Fruit fly (Drosophila melanogaster) whole organism, embryonic: ENCODE measurements around the gene Acp26Aa.

ENCODE experiments used
- Asciz ChIP-seq: fragments of 200-800 bp; sonication (Bioruptor generic); optimal IDR thresholded peaks from 2 replicates; lab custom pipeline; 2017; ENCODE audit warnings: missing biosample characterization, mild to moderate bottlenecking, missing genetic modification characterization, missing genetic modification reagents
- B-H1 ChIP-seq: fragments of 200-800 bp; sonication (Bioruptor generic); IDR thresholded peaks from 3 replicates; pipeline ENCODE4 v1.3.6; 2022; ENCODE audit warnings: missing biosample characterization, missing genetic modification characterization
- BEAF-32 ChIP-seq: fragments of 200-800 bp; sonication (Bioruptor generic); optimal IDR thresholded peaks from 3 replicates; lab custom pipeline; 2017; ENCODE audit warnings: missing biosample characterization, missing genetic modification characterization, mild to moderate bottlenecking, moderate library complexity, missing genetic modification reagents
- CG10274 ChIP-seq: fragments of 200-800 bp; sonication (Bioruptor generic); optimal IDR thresholded peaks from 3 replicates; lab custom pipeline; 2017; ENCODE audit warnings: missing biosample characterization, mild to moderate bottlenecking, missing genetic modification characterization
- CG10654 ChIP-seq: fragments of 200-800 bp; sonication (Bioruptor generic); optimal IDR thresholded peaks from 2 replicates; lab custom pipeline; 2016; ENCODE audit warnings: missing biosample characterization, missing genetic modification characterization
- CG12219 ChIP-seq: fragments of 200-800 bp; sonication (Bioruptor generic); optimal IDR thresholded peaks from 3 replicates; lab custom pipeline; 2018; ENCODE audit warnings: missing biosample characterization, mild to moderate bottlenecking, missing genetic modification characterization
- CG14050 ChIP-seq: fragments of 200-800 bp; sonication (Bioruptor generic); IDR thresholded peaks from 3 replicates; pipeline ENCODE4 v1.3.6; 2022; ENCODE audit warnings: missing biosample characterization, missing genetic modification characterization
- CG15073 ChIP-seq: fragments of 200-800 bp; sonication (Bioruptor generic); optimal IDR thresholded peaks from 2 replicates; lab custom pipeline; 2016; ENCODE audit warnings: missing biosample characterization, missing genetic modification characterization
- CG17328 ChIP-seq: fragments of 200-800 bp; sonication (Bioruptor generic); IDR thresholded peaks from 2 replicates; pipeline ENCODE4 v1.3.6; 2022; ENCODE audit warnings: missing biosample characterization, missing genetic modification characterization
- CG17912 ChIP-seq: fragments of 200-800 bp; sonication (Bioruptor generic); optimal IDR thresholded peaks from 2 replicates; lab custom pipeline; 2018; ENCODE audit warnings: missing biosample characterization, mild to moderate bottlenecking, missing genetic modification characterization
- CG1832 ChIP-seq: fragments of 200-800 bp; sonication (Bioruptor generic); optimal IDR thresholded peaks from 2 replicates; lab custom pipeline; 2017; ENCODE audit warnings: missing biosample characterization, mild to moderate bottlenecking, missing genetic modification characterization, inconsistent platforms
- CG2116 ChIP-seq: fragments of 200-800 bp; sonication (Bioruptor generic); optimal IDR thresholded peaks from 3 replicates; lab custom pipeline; 2018; ENCODE audit warnings: missing biosample characterization, mild to moderate bottlenecking, missing genetic modification characterization
- CG30431 ChIP-seq: fragments of 200-800 bp; sonication (Bioruptor generic); optimal IDR thresholded peaks from 2 replicates; lab custom pipeline; 2017; ENCODE audit warnings: missing biosample characterization, missing genetic modification characterization
- CG33557 ChIP-seq: fragments of 200-800 bp; sonication (Bioruptor generic); optimal IDR thresholded peaks from 2 replicates; lab custom pipeline; 2019; ENCODE audit warnings: missing biosample characterization, mild to moderate bottlenecking, missing genetic modification characterization, moderate library complexity
- CG3407 ChIP-seq: fragments of 200-800 bp; sonication (Bioruptor generic); optimal IDR thresholded peaks from 2 replicates; lab custom pipeline; 2018; ENCODE audit warnings: missing biosample characterization, mild to moderate bottlenecking, missing genetic modification characterization
- CG34376 ChIP-seq: fragments of 200-800 bp; sonication (Bioruptor generic); optimal IDR thresholded peaks from 2 replicates; lab custom pipeline; 2018; ENCODE audit warnings: missing biosample characterization, mild to moderate bottlenecking, missing genetic modification characterization
- CG4282 ChIP-seq: fragments of 200-800 bp; sonication (Bioruptor generic); optimal IDR thresholded peaks from 2 replicates; lab custom pipeline; 2016; ENCODE audit warnings: missing biosample characterization, missing genetic modification characterization
- CG4730 ChIP-seq: fragments of 200-800 bp; sonication (Bioruptor generic); IDR thresholded peaks from 2 replicates; pipeline ENCODE4 v1.3.6; 2022; ENCODE audit warnings: missing biosample characterization, missing genetic modification characterization
- CG6175 ChIP-seq: fragments of 200-800 bp; sonication (Bioruptor generic); IDR thresholded peaks from 3 replicates; pipeline ENCODE4 v1.3.6; 2022; ENCODE audit warnings: missing biosample characterization, missing genetic modification characterization
- CG7271 ChIP-seq: fragments of 200-800 bp; sonication (Bioruptor generic); optimal IDR thresholded peaks from 2 replicates; lab custom pipeline; 2018; ENCODE audit warnings: missing biosample characterization, mild to moderate bottlenecking, missing genetic modification characterization, moderate library complexity
- CG7786 ChIP-seq: fragments of 200-800 bp; sonication (Bioruptor generic); optimal IDR thresholded peaks from 2 replicates; lab custom pipeline; 2016; ENCODE audit warnings: missing biosample characterization, missing genetic modification characterization
- CHES-1-like ChIP-seq: fragments of 200-800 bp; sonication (Bioruptor generic); optimal IDR thresholded peaks from 2 replicates; lab custom pipeline; 2016; ENCODE audit warnings: missing biosample characterization, missing genetic modification characterization
- CoRest ChIP-seq: fragments of 200-800 bp; sonication (Bioruptor generic); optimal IDR thresholded peaks from 3 replicates; lab custom pipeline; 2018; ENCODE audit warnings: missing biosample characterization, mild to moderate bottlenecking, missing genetic modification characterization, moderate library complexity
- Doc3 ChIP-seq: fragments of 200-800 bp; sonication (Bioruptor generic); IDR thresholded peaks from 3 replicates; pipeline ENCODE4 v1.3.6; 2022; ENCODE audit warnings: missing biosample characterization, missing genetic modification characterization; ENCODE audit not compliant: partially characterized antibody
- ERR ChIP-seq: fragments of 200-800 bp; sonication (Bioruptor generic); optimal IDR thresholded peaks from 2 replicates; lab custom pipeline; 2016; ENCODE audit warnings: missing biosample characterization, missing genetic modification characterization
- Gsc ChIP-seq: fragments of 200-800 bp; sonication (Bioruptor generic); IDR thresholded peaks from 2 replicates; pipeline ENCODE4 v1.3.6; 2022; ENCODE audit warnings: missing biosample characterization, missing genetic modification characterization
- H15 ChIP-seq: fragments of 200-800 bp; sonication (Bioruptor generic); IDR thresholded peaks from 3 replicates; pipeline ENCODE4 v1.3.6; 2022; ENCODE audit warnings: missing biosample characterization, missing genetic modification characterization
- Hand ChIP-seq: fragments of 200-800 bp; sonication (Bioruptor generic); optimal IDR thresholded peaks from 2 replicates; lab custom pipeline; 2017; ENCODE audit warnings: mild to moderate bottlenecking, missing biosample characterization, missing genetic modification reagents, missing genetic modification characterization
- Hmr ChIP-seq: fragments of 200-800 bp; sonication (Bioruptor generic); optimal IDR thresholded peaks from 3 replicates; lab custom pipeline; 2017; ENCODE audit warnings: mild to moderate bottlenecking, missing biosample characterization, missing genetic modification reagents, missing genetic modification characterization
- Lpt ChIP-seq: fragments of >200 bp; optimal IDR thresholded peaks from 2 replicates; lab custom pipeline; 2018; ENCODE audit warnings: missing biosample characterization, missing genetic modification characterization
- MTF-1 ChIP-seq: fragments of 200-800 bp; sonication (Bioruptor generic); optimal IDR thresholded peaks from 2 replicates; lab custom pipeline; 2018; ENCODE audit warnings: missing biosample characterization, mild to moderate bottlenecking, missing genetic modification characterization, borderline replicate concordance
- Myb ChIP-seq: fragments of 200-800 bp; sonication (Bioruptor generic); optimal IDR thresholded peaks from 2 replicates; lab custom pipeline; 2016; ENCODE audit warnings: missing biosample characterization, missing genetic modification characterization
- Sox102F ChIP-seq: fragments of 200-800 bp; sonication (Bioruptor generic); optimal IDR thresholded peaks from 2 replicates; lab custom pipeline; 2018; ENCODE audit warnings: missing biosample characterization, mild to moderate bottlenecking, missing genetic modification characterization, moderate library complexity
- Taf1 ChIP-seq: fragments of 200-800 bp; sonication (Bioruptor generic); IDR thresholded peaks from 2 replicates; pipeline ENCODE4 v1.3.6; 2022; ENCODE audit warnings: missing biosample characterization, missing genetic modification characterization
- abd-A ChIP-seq: fragments of 200-800 bp; sonication (Bioruptor generic); optimal IDR thresholded peaks from 3 replicates; lab custom pipeline; 2019; ENCODE audit warnings: missing biosample characterization, mild to moderate bottlenecking, missing genetic modification characterization, moderate library complexity
- dpn ChIP-seq, 2 experiments: fragments of 200-800 bp; sonication (Bioruptor generic); optimal IDR thresholded peaks; 3 replicates each; lab custom pipeline; 2016; ENCODE audit warnings: missing biosample characterization in 2 of 2, missing genetic modification characterization in 2 of 2
- emc ChIP-seq: fragments of 200-800 bp; sonication (Bioruptor generic); optimal IDR thresholded peaks from 2 replicates; lab custom pipeline; 2016; ENCODE audit warnings: missing biosample characterization, missing genetic modification characterization
- en ChIP-seq: fragments of 200-800 bp; sonication (Bioruptor generic); optimal IDR thresholded peaks from 2 replicates; lab custom pipeline; 2016; ENCODE audit warnings: missing biosample characterization, missing genetic modification characterization
- gfzf ChIP-seq: fragments of 200-800 bp; sonication (Bioruptor generic); optimal IDR thresholded peaks from 2 replicates; lab custom pipeline; 2016; ENCODE audit warnings: missing biosample characterization, mild to moderate bottlenecking, missing genetic modification characterization, moderate library complexity
- gt ChIP-seq: fragments of 200-800 bp; sonication (Bioruptor generic); IDR thresholded peaks from 2 replicates; pipeline ENCODE4 v1.3.6; 2022; ENCODE audit warnings: missing biosample characterization, missing genetic modification characterization
- hb ChIP-seq: fragments of 200-800 bp; sonication (Bioruptor generic); IDR thresholded peaks from 3 replicates; pipeline ENCODE4 v1.3.6; 2022; ENCODE audit warnings: missing biosample characterization, missing genetic modification characterization; ENCODE audit not compliant: partially characterized antibody
- klu ChIP-seq: fragments of 200-800 bp; sonication (Bioruptor generic); IDR thresholded peaks from 2 replicates; pipeline ENCODE4 v1.3.6; 2022; ENCODE audit warnings: missing biosample characterization, missing genetic modification characterization
- lab ChIP-seq: fragments of 200-800 bp; sonication (Bioruptor generic); optimal IDR thresholded peaks from 3 replicates; lab custom pipeline; 2017; ENCODE audit warnings: missing biosample characterization, missing genetic modification characterization, mild to moderate bottlenecking, moderate library complexity, missing genetic modification reagents
- odd ChIP-seq: fragments of 200-800 bp; sonication (Bioruptor generic); optimal IDR thresholded peaks from 2 replicates; lab custom pipeline; 2017; ENCODE audit warnings: missing biosample characterization, mild to moderate bottlenecking, missing genetic modification characterization
- pum ChIP-seq: fragments of 200-800 bp; sonication (Bioruptor generic); optimal IDR thresholded peaks from 2 replicates; lab custom pipeline; 2016; ENCODE audit warnings: missing biosample characterization, missing genetic modification characterization
- ro ChIP-seq: fragments of 200-800 bp; sonication (Bioruptor generic); IDR thresholded peaks from 2 replicates; pipeline ENCODE4 v1.3.6; 2022; ENCODE audit warnings: missing biosample characterization, missing genetic modification characterization
- vnd ChIP-seq: fragments of 200-800 bp; sonication (Bioruptor generic); IDR thresholded peaks from 3 replicates; pipeline ENCODE4 v1.3.6; 2022; ENCODE audit warnings: missing biosample characterization, missing genetic modification characterization; ENCODE audit not compliant: partially characterized antibody
- wek ChIP-seq: fragments of 200-800 bp; sonication (Bioruptor generic); optimal IDR thresholded peaks from 3 replicates; lab custom pipeline; 2018; ENCODE audit warnings: missing biosample characterization, mild to moderate bottlenecking, missing genetic modification characterization, moderate library complexity
- z ChIP-seq: fragments of 200-800 bp; sonication (Bioruptor generic); IDR thresholded peaks from 3 replicates; pipeline ENCODE4 v1.3.6; 2022; ENCODE audit warnings: missing biosample characterization, missing genetic modification characterization
- zen2 ChIP-seq: fragments of 200-800 bp; sonication (Bioruptor generic); IDR thresholded peaks from 3 replicates; pipeline ENCODE4 v1.3.6; 2022; ENCODE audit warnings: missing biosample characterization, missing genetic modification characterization; ENCODE audit not compliant: partially characterized antibody

Gene Acp26Aa

DNA sequence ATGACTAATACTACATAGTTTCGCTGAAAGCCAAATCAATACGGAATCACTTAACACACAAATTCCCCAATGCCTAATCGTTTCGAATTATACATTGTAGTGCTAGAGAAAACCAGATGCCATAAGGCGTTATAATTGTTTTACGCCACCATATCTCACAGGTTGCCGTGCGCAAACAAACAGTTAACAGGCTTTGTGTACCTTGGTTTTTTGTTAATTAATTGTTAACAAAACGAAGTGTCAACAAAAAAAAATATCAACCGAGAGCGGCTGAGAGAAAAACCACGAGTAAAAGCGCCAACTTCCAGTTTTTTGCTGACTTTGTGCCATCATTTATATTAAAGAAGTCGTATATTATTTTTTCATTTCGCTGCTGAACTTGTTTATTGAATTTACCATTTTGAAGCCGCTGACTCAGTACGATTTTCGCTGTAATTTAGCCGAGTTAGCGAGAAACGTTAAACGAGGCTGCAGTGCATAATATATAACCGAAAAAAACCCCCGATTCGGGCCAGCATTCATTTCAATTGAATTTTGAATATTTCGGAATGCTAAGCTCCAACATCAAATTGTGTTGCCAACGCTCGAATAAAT lies 17.1 kb downstream of the Acp26Aa start (continued):
- TF ChIP-seq hb (no peak), vnd (GFP tag; lab: Robert Waterston, UW) (no peak), Hand (GFP tag; lab: Kevin White, UChicago) (no peak), BEAF-32 (no peak), z (GFP tag; lab: Robert Waterston, UW) (no peak), CG2116 (GFP tag; lab: Kevin White, UChicago) (no peak), emc (GFP tag; lab: Kevin White, UChicago) (no peak), CG3407 (GFP tag; lab: Kevin White, UChicago) (no peak), gfzf (GFP tag; lab: Kevin White, UChicago) (no peak), klu (GFP tag; lab: Robert Waterston, UW) (no peak), MTF-1 (GFP tag; lab: Kevin White, UChicago) (peak; percentile 55), Hmr (GFP tag; lab: Kevin White, UChicago) (peak; percentile 78), ERR (GFP tag; lab: Kevin White, UChicago) (no peak), ro (GFP tag; lab: Robert Waterston, UW) (no peak), Asciz (peak; percentile 5), CG4282 (GFP tag; lab: Kevin White, UChicago) (no peak), B-H1 (no peak), Myb (GFP tag; lab: Kevin White, UChicago) (no peak), pum (no peak), CG33557 (GFP tag; lab: Kevin White, UChicago) (no peak), CG34376 (GFP tag; lab: Kevin White, UChicago) (peak; percentile 18), CG10654 (no peak), wek (GFP tag; lab: Kevin White, UChicago) (peak; percentile 51), CG30431 (GFP tag; lab: Kevin White, UChicago) (no peak), CG6175 (GFP tag; lab: Robert Waterston, UW) (no peak), H15 (GFP tag; lab: Robert Waterston, UW) (no peak), Lpt (no peak), odd (GFP tag; lab: Kevin White, UChicago) (peak; percentile 56), lab (peak; percentile 82), CG4730 (GFP tag; lab: Robert Waterston, UW) (no peak), en (GFP tag; lab: Kevin White, UChicago) (no peak), CG7786 (GFP tag; lab: Kevin White, UChicago) (no peak), CHES-1-like (GFP tag; lab: Kevin White, UChicago) (peak; percentile 40), zen2 (GFP tag; lab: Robert Waterston, UW) (no peak), Sox102F (GFP tag; lab: Kevin White, UChicago) (peak; percentile 26), CG17912 (GFP tag; lab: Kevin White, UChicago) (no peak), abd-A (tag; lab: Kevin White, UChicago) (no peak), CG10274 (no peak), CG15073 (no peak), CoRest (peak; percentile 10), gt (GFP tag; lab: Robert Waterston, UW) (no peak), Doc3 (GFP tag; lab: Robert Waterston, UW) (no peak), CG14050 (GFP tag; lab: Robert Waterston, UW) (no peak), Taf1 (GFP tag; lab: Robert Waterston, UW) (no peak), CG17328 (no peak), CG1832 (GFP tag; lab: Kevin White, UChicago) (no peak), CG12219 (peak; percentile 17), dpn (GFP tag; optimal IDR thresholded peaks at IDR 0.05; lab: Kevin White, UChicago) (peak in 1 of 2 experiments; percentile 15), Gsc (GFP tag; lab: Robert Waterston, UW) (no peak), CG7271 (peak; percentile 38)
